Fruit fly (Drosophila melanogaster) whole organism, embryonic: Measurements from ENCODE around the gene wek.
A peak's percentile ranks its signal among the peaks of the same experiment; 100 is the strongest.

Source experiments
- B-H2 ChIP-seq: fragments of 200-800 bp; sonication (Bioruptor generic); optimal IDR thresholded peaks from 2 replicates; lab custom pipeline; 2018; ENCODE audit warnings: missing biosample characterization, mild to moderate bottlenecking, missing genetic modification characterization
- CG10959 ChIP-seq: fragments of 200-800 bp; sonication (Bioruptor generic); IDR thresholded peaks from 2 replicates; pipeline ENCODE4 v1.3.6; 2022; ENCODE audit warnings: missing biosample characterization, missing genetic modification characterization
- CG12155 ChIP-seq: fragments of 200-800 bp; sonication (Bioruptor generic); optimal IDR thresholded peaks from 3 replicates; lab custom pipeline; 2016; ENCODE audit warnings: missing biosample characterization, missing genetic modification characterization
- CG14050 ChIP-seq: fragments of 200-800 bp; sonication (Bioruptor generic); IDR thresholded peaks from 3 replicates; pipeline ENCODE4 v1.3.6; 2022; ENCODE audit warnings: missing biosample characterization, missing genetic modification characterization
- CG1529 ChIP-seq: fragments of 200-800 bp; sonication (Bioruptor generic); optimal IDR thresholded peaks from 3 replicates; lab custom pipeline; 2018; ENCODE audit warnings: missing biosample characterization, missing genetic modification characterization
- CG15479 ChIP-seq: fragments of 200-800 bp; sonication (Bioruptor generic); optimal IDR thresholded peaks from 3 replicates; lab custom pipeline; 2019; ENCODE audit warnings: missing biosample characterization, mild to moderate bottlenecking, missing genetic modification characterization, moderate library complexity
- CG1602 ChIP-seq: fragments of 200-800 bp; sonication (Bioruptor generic); optimal IDR thresholded peaks from 3 replicates; lab custom pipeline; 2016; ENCODE audit warnings: missing biosample characterization, missing genetic modification characterization
- CG17829 ChIP-seq: fragments of 200-800 bp; optimal IDR thresholded peaks from 2 replicates; lab custom pipeline; 2019; ENCODE audit warnings: missing biosample characterization, mild to moderate bottlenecking, missing genetic modification characterization, moderate library complexity
- CG2678 ChIP-seq: fragments of 200-800 bp; sonication (Bioruptor generic); optimal IDR thresholded peaks from 3 replicates; lab custom pipeline; 2019; ENCODE audit warnings: missing biosample characterization, mild to moderate bottlenecking, missing genetic modification characterization, moderate library complexity
- CG2889 ChIP-seq: fragments of 200-800 bp; sonication (Bioruptor generic); IDR thresholded peaks from 3 replicates; pipeline ENCODE4 v1.3.6; 2022; ENCODE audit warnings: missing biosample characterization, missing genetic modification characterization
- CG3163 ChIP-seq: fragments of 200-800 bp; sonication (Bioruptor generic); optimal IDR thresholded peaks from 3 replicates; lab custom pipeline; 2016; ENCODE audit warnings: missing biosample characterization, missing genetic modification characterization
- CG4404 ChIP-seq: fragments of 200-800 bp; sonication (Bioruptor generic); IDR thresholded peaks from 2 replicates; pipeline ENCODE4 v1.3.6; 2022; ENCODE audit warnings: missing biosample characterization, missing genetic modification characterization
- CG6689 ChIP-seq: fragments of 200-800 bp; sonication (Bioruptor generic); IDR thresholded peaks from 2 replicates; pipeline ENCODE4 v1.3.6; 2022; ENCODE audit warnings: missing biosample characterization, missing genetic modification characterization
- CG7271 ChIP-seq: fragments of 200-800 bp; sonication (Bioruptor generic); optimal IDR thresholded peaks from 2 replicates; lab custom pipeline; 2018; ENCODE audit warnings: missing biosample characterization, mild to moderate bottlenecking, missing genetic modification characterization, moderate library complexity
- CG8765 ChIP-seq: fragments of 200-800 bp; sonication (Bioruptor generic); IDR thresholded peaks from 2 replicates; pipeline ENCODE4 v1.3.6; 2022; ENCODE audit warnings: missing biosample characterization, missing genetic modification characterization
- CG9437 ChIP-seq: fragments of 200-800 bp; sonication (Bioruptor generic); optimal IDR thresholded peaks from 2 replicates; lab custom pipeline; 2018; ENCODE audit warnings: missing biosample characterization, mild to moderate bottlenecking, missing genetic modification characterization
- D19A ChIP-seq: fragments of 200-800 bp; optimal IDR thresholded peaks from 3 replicates; lab custom pipeline; 2019; ENCODE audit warnings: missing biosample characterization, mild to moderate bottlenecking, missing genetic modification characterization, moderate library complexity
- Dll ChIP-seq: fragments of 200-800 bp; sonication (Bioruptor generic); IDR thresholded peaks from 4 replicates; pipeline ENCODE4 v1.3.6; 2022; ENCODE audit warnings: missing biosample characterization, missing genetic modification characterization; ENCODE audit not compliant: partially characterized antibody
- Ets65A ChIP-seq: fragments of 200-800 bp; sonication (Bioruptor generic); peaks from one replicate; lab custom pipeline; 2016; ENCODE audit warnings: missing biosample characterization, missing genetic modification characterization
- Med ChIP-seq: fragments of 200-800 bp; sonication (Bioruptor generic); peaks from one replicate; lab custom pipeline; 2016; ENCODE audit warnings: missing biosample characterization, missing genetic modification characterization, mild to moderate bottlenecking, inconsistent platforms, moderate library complexity
- Sox100B ChIP-seq: fragments of 200-800 bp; sonication (Bioruptor generic); optimal IDR thresholded peaks from 3 replicates; lab custom pipeline; 2018; ENCODE audit warnings: missing biosample characterization, mild to moderate bottlenecking, missing genetic modification characterization
- Xbp1 ChIP-seq: fragments of 200-800 bp; sonication (Bioruptor generic); optimal IDR thresholded peaks from 3 replicates; lab custom pipeline; 2016; ENCODE audit warnings: missing biosample characterization, mild to moderate bottlenecking, missing genetic modification characterization
- cg ChIP-seq: fragments of 200-800 bp; sonication (Bioruptor generic); optimal IDR thresholded peaks from 3 replicates; lab custom pipeline; 2019; ENCODE audit warnings: missing biosample characterization, mild to moderate bottlenecking, missing genetic modification characterization, moderate library complexity
- chif ChIP-seq, 2 experiments: fragments of 200-800 bp; sonication (Bioruptor generic); optimal IDR thresholded peaks; 3 replicates each; lab custom pipeline; 2016; ENCODE audit warnings: missing biosample characterization in 2 of 2, missing genetic modification characterization in 2 of 2
- dmrt11E ChIP-seq: fragments of 200-800 bp; sonication (Bioruptor generic); optimal IDR thresholded peaks from 3 replicates; lab custom pipeline; 2018; ENCODE audit warnings: missing biosample characterization, mild to moderate bottlenecking, missing genetic modification characterization, moderate library complexity
- fd64A ChIP-seq: fragments of 200-800 bp; sonication (Bioruptor generic); optimal IDR thresholded peaks from 3 replicates; lab custom pipeline; 2018; ENCODE audit warnings: missing biosample characterization, mild to moderate bottlenecking, missing genetic modification characterization
- gcm ChIP-seq: fragments of 200-800 bp; sonication (Bioruptor generic); optimal IDR thresholded peaks from 2 replicates; lab custom pipeline; 2019; ENCODE audit warnings: missing biosample characterization, mild to moderate bottlenecking, missing genetic modification characterization, moderate library complexity
- gfzf ChIP-seq: fragments of 200-800 bp; sonication (Bioruptor generic); optimal IDR thresholded peaks from 2 replicates; lab custom pipeline; 2016; ENCODE audit warnings: missing biosample characterization, mild to moderate bottlenecking, missing genetic modification characterization, moderate library complexity
- ham ChIP-seq: fragments of 200-800 bp; sonication (Bioruptor generic); IDR thresholded peaks from 2 replicates; pipeline ENCODE4 v1.3.6; 2022; ENCODE audit warnings: missing biosample characterization, missing genetic modification characterization
- hb ChIP-seq: fragments of 200-800 bp; sonication (Bioruptor generic); IDR thresholded peaks from 3 replicates; pipeline ENCODE4 v1.3.6; 2022; ENCODE audit warnings: missing biosample characterization, missing genetic modification characterization; ENCODE audit not compliant: partially characterized antibody
- hth ChIP-seq: fragments of >200 bp; optimal IDR thresholded peaks from 2 replicates; lab custom pipeline; 2017; ENCODE audit warnings: inconsistent platforms
- ind ChIP-seq: fragments of 200-800 bp; sonication (Bioruptor generic); optimal IDR thresholded peaks from 3 replicates; lab custom pipeline; 2016; ENCODE audit warnings: missing biosample characterization, missing genetic modification characterization
- jing ChIP-seq: fragments of 200-800 bp; sonication (Bioruptor generic); optimal IDR thresholded peaks from 2 replicates; lab custom pipeline; 2018; ENCODE audit warnings: missing biosample characterization, mild to moderate bottlenecking, missing genetic modification characterization
- kay ChIP-seq: fragments of 200-800 bp; sonication (Bioruptor generic); optimal IDR thresholded peaks from 2 replicates; lab custom pipeline; 2016; ENCODE audit warnings: missing biosample characterization, missing genetic modification characterization
- ken ChIP-seq: fragments of 200-800 bp; sonication (Bioruptor generic); IDR thresholded peaks from 3 replicates; pipeline ENCODE4 v1.3.6; 2022; ENCODE audit warnings: missing biosample characterization, missing genetic modification characterization
- lab ChIP-seq: fragments of 200-800 bp; sonication (Bioruptor generic); optimal IDR thresholded peaks from 3 replicates; lab custom pipeline; 2017; ENCODE audit warnings: missing biosample characterization, missing genetic modification characterization, mild to moderate bottlenecking, moderate library complexity, missing genetic modification reagents
- lbe ChIP-seq: fragments of 200-800 bp; sonication (Bioruptor generic); optimal IDR thresholded peaks from 2 replicates; lab custom pipeline; 2016; ENCODE audit warnings: missing biosample characterization, mild to moderate bottlenecking, missing genetic modification characterization
- lilli ChIP-seq: fragments of 200-800 bp; sonication (Bioruptor generic); optimal IDR thresholded peaks from 3 replicates; lab custom pipeline; 2016; ENCODE audit warnings: missing biosample characterization, missing genetic modification characterization
- lola ChIP-seq, 3 experiments: fragments of >200 bp in 2 of 3; fragments of 200-800 bp in 1 of 3; sonication (Bioruptor generic) in 1 of 3; optimal IDR thresholded peaks; 2 replicates each; lab custom pipeline; 2017 to 2019; ENCODE audit warnings: missing biosample characterization in 3 of 3, missing genetic modification characterization in 3 of 3, mild to moderate bottlenecking in 1 of 3, moderate library complexity in 1 of 3
- mirr ChIP-seq: fragments of 200-800 bp; sonication (Bioruptor generic); optimal IDR thresholded peaks from 3 replicates; lab custom pipeline; 2018; ENCODE audit warnings: missing biosample characterization, mild to moderate bottlenecking, missing genetic modification characterization
- nmo ChIP-seq: fragments of 200-800 bp; sonication (Bioruptor generic); optimal IDR thresholded peaks from 2 replicates; lab custom pipeline; 2018; ENCODE audit warnings: missing biosample characterization, mild to moderate bottlenecking, missing genetic modification characterization, moderate library complexity
- odd ChIP-seq: fragments of 200-800 bp; sonication (Bioruptor generic); optimal IDR thresholded peaks from 2 replicates; lab custom pipeline; 2017; ENCODE audit warnings: missing biosample characterization, mild to moderate bottlenecking, missing genetic modification characterization
- p53 ChIP-seq: fragments of 200-800 bp; sonication (Bioruptor generic); optimal IDR thresholded peaks from 2 replicates; lab custom pipeline; 2016; ENCODE audit warnings: missing biosample characterization, missing genetic modification characterization
- prd ChIP-seq, 3 experiments: fragments of >200 bp in 2 of 3; fragments of 200-800 bp in 1 of 3; sonication (Bioruptor generic) in 1 of 3; optimal IDR thresholded peaks in 2 of 3; IDR thresholded peaks in 1 of 3; 2 replicates in 2 of 3; 3 replicates in 1 of 3; pipeline versions ENCODE4 v1.3.6 to Lab custom; 2017 to 2022; ENCODE audit warnings: missing biosample characterization in 1 of 3, missing genetic modification characterization in 1 of 3
- pros ChIP-seq: fragments of 200-800 bp; sonication (Bioruptor generic); optimal IDR thresholded peaks from 3 replicates; lab custom pipeline; 2019; ENCODE audit warnings: missing biosample characterization, mild to moderate bottlenecking, missing genetic modification characterization, moderate library complexity
- pum ChIP-seq: fragments of 200-800 bp; sonication (Bioruptor generic); optimal IDR thresholded peaks from 2 replicates; lab custom pipeline; 2016; ENCODE audit warnings: missing biosample characterization, missing genetic modification characterization
- sens ChIP-seq: fragments of 200-800 bp; sonication (Bioruptor generic); peaks from one replicate; lab custom pipeline; 2016; ENCODE audit warnings: missing biosample characterization, missing genetic modification characterization
- sens-2 ChIP-seq: fragments of 200-800 bp; sonication (Bioruptor generic); IDR thresholded peaks from 2 replicates; pipeline ENCODE4 v1.3.6; 2022; ENCODE audit warnings: missing biosample characterization, missing genetic modification characterization
- trem ChIP-seq: fragments of 200-800 bp; optimal IDR thresholded peaks from 3 replicates; lab custom pipeline; 2019; ENCODE audit warnings: missing biosample characterization, mild to moderate bottlenecking, missing genetic modification characterization, moderate library complexity
- zen2 ChIP-seq: fragments of 200-800 bp; sonication (Bioruptor generic); IDR thresholded peaks from 3 replicates; pipeline ENCODE4 v1.3.6; 2022; ENCODE audit warnings: missing biosample characterization, missing genetic modification characterization; ENCODE audit not compliant: partially characterized antibody
- zfh1 ChIP-seq: fragments of 200-800 bp; sonication (Bioruptor generic); IDR thresholded peaks from 3 replicates; pipeline ENCODE4 v1.3.6; 2022; ENCODE audit warnings: missing biosample characterization, missing genetic modification characterization

wek gene

dm6 chr2L:15742976-15743375, 25.2 kb downstream of the wek start (continued):
- TF ChIP-seq lbe (no peak), Dll (GFP tag; lab: Robert Waterston, UW) (no peak), sens-2 (no peak), Sox100B (GFP tag; lab: Kevin White, UChicago) (no peak), zen2 (GFP tag; lab: Robert Waterston, UW) (no peak), CG9437 (GFP tag; lab: Kevin White, UChicago) (no peak), CG1529 (GFP tag; lab: Kevin White, UChicago) (no peak), hth (no peak), sens (GFP tag; lab: Kevin White, UChicago) (no peak), mirr (GFP tag; lab: Kevin White, UChicago) (no peak), fd64A (no peak), kay (GFP tag; lab: Kevin White, UChicago) (no peak), Xbp1 (GFP tag; lab: Kevin White, UChicago) (no peak), lab (GFP tag; lab: Kevin White, UChicago) (no peak), CG15479 (GFP tag; lab: Kevin White, UChicago) (peak; percentile 60), B-H2 (GFP tag; lab: Kevin White, UChicago) (no peak), CG2678 (no peak), ken (GFP tag; lab: Robert Waterston, UW) (no peak)

- TF ChIP-seq Med (GFP tag; lab: Kevin White, UChicago) (no peak), D19A (tag; lab: Kevin White, UChicago) (no peak), pros (GFP tag; lab: Kevin White, UChicago) (no peak), p53 (GFP tag; lab: Kevin White, UChicago) (no peak), CG8765 (peak; percentile 64; the same call in 1 of the 2 replicates), CG17829 (tag; lab: Kevin White, UChicago) (peak; percentile 10), lola (GFP tag; optimal IDR thresholded peaks at IDR 0.05; lab: Kevin White, UChicago) (peak in 1 of 3 experiments; percentile 3), CG12155 (GFP tag; lab: Kevin White, UChicago) (no peak), zfh1 (peak; percentile 48; the same call in 2 of the 3 replicates), CG1602 (GFP tag; lab: Kevin White, UChicago) (no peak), cg (no peak), CG7271 (tag; lab: Kevin White, UChicago) (no peak), CG2889 (GFP tag; lab: Robert Waterston, UW) (no peak), dmrt11E (tag; lab: Kevin White, UChicago) (peak; percentile 72), CG4404 (GFP tag; lab: Robert Waterston, UW) (peak; percentile 75), jing (GFP tag; lab: Kevin White, UChicago) (no peak), hb (GFP tag; lab: Robert Waterston, UW) (no peak), gcm (GFP tag; lab: Kevin White, UChicago) (no peak), nmo (GFP tag; lab: Kevin White, UChicago) (peak; percentile 6), CG10959 (peak; percentile 48; the same call in 1 of the 2 replicates), prd (optimal IDR thresholded peaks at IDR 0.05; lab: Kevin White, UChicago) (no peak), prd (GFP tag; IDR thresholded peaks at IDR 0.05; lab: Robert Waterston, UW) (peak; percentile 70; the same call in 2 of the 3 replicates), odd (GFP tag; lab: Kevin White, UChicago) (no peak), pum (GFP tag; lab: Kevin White, UChicago) (peak; percentile 26), trem (tag; lab: Kevin White, UChicago) (peak; percentile 13), kay (GFP tag; lab: Kevin White, UChicago) (no peak), ham (GFP tag; lab: Robert Waterston, UW) (no peak), Ets65A (no peak), CG3163 (GFP tag; lab: Kevin White, UChicago) (no peak), CG14050 (no peak), chif (GFP tag; optimal IDR thresholded peaks at IDR 0.05; lab: Kevin White, UChicago) (peak in 1 of 2 experiments; percentile 38), lilli (GFP tag; lab: Kevin White, UChicago) (no peak), gfzf (GFP tag; lab: Kevin White, UChicago) (no peak), ind (GFP tag; lab: Kevin White, UChicago) (no peak), CG6689 (GFP tag; lab: Robert Waterston, UW) (peak; percentile 53)
Measured at dm6 chr2L:15741418-15741817, 26.7 kb downstream of the wek start.
